Worm (Caenorhabditis elegans): Measurements from ENCODE around the gene Y42H9AR.2.

The Y42H9AR.2 gene

ce11 chrIV:8075516-8075915 lies 24.2 kb upstream of the Y42H9AR.2 start:
- TF ChIP-seq mls-2 (tag; optimal IDR thresholded peaks at IDR 0.05) (no peak), blmp-1 (tag; optimal IDR thresholded peaks at IDR 0.05) (no peak), elt-3 (tag; optimal IDR thresholded peaks at IDR 0.05) (no peak), pha-4 (tag; optimal IDR thresholded peaks at IDR 0.05) (no peak), ceh-43 (GFP tag; optimal IDR thresholded peaks at IDR 0.05) (no peak), ham-2 (GFP tag; optimal IDR thresholded peaks at IDR 0.05) (no peak), unc-62 (GFP tag; optimal IDR thresholded peaks at IDR 0.05) (no peak), nhr-28 (tag; optimal IDR thresholded peaks at IDR 0.05) (no peak), cnd-1 (tag; optimal IDR thresholded peaks at IDR 0.05) (no peak), ztf-11 (tag; optimal IDR thresholded peaks at IDR 0.05) (no peak), ceh-39 (tag; optimal IDR thresholded peaks at IDR 0.05) (no peak), zip-8 (tag; optimal IDR thresholded peaks at IDR 0.05) (no peak), unc-39 (tag; optimal IDR thresholded peaks at IDR 0.05) (no peak), drap-1 (GFP tag; optimal IDR thresholded peaks at IDR 0.05) (no peak), bed-3 (GFP tag; optimal IDR thresholded peaks at IDR 0.05) (no peak), ces-1 (GFP tag; optimal IDR thresholded peaks at IDR 0.05) (no peak), flh-1 (GFP tag; optimal IDR thresholded peaks at IDR 0.05) (no peak), sem-2 (GFP tag; optimal IDR thresholded peaks at IDR 0.05) (no peak)

ce11 chrIV:8076511-8076910 lies 23.2 kb upstream of the Y42H9AR.2 start:
- TF ChIP-seq blmp-1 (tag; optimal IDR thresholded peaks at IDR 0.05): no peak
- no peak for TF ChIP-seq elt-1 (tag; optimal IDR thresholded peaks at IDR 0.05; ENCODE audit: borderline replicate concordance, insufficient read depth)
- no peak for TF ChIP-seq cnd-1 (tag; optimal IDR thresholded peaks at IDR 0.05)
- no peak for TF ChIP-seq mep-1 (tag; optimal IDR thresholded peaks at IDR 0.05)
- TF ChIP-seq pha-4 (tag; optimal IDR thresholded peaks at IDR 0.05): no peak
- no peak for TF ChIP-seq tbx-8 (GFP tag; optimal IDR thresholded peaks at IDR 0.05)
- TF ChIP-seq ztf-11 (tag; optimal IDR thresholded peaks at IDR 0.05): no peak

ce11 chrIV:8080166-8080565 lies 19.5 kb upstream of the Y42H9AR.2 start:
- TF ChIP-seq mep-1 (tag; optimal IDR thresholded peaks at IDR 0.05) (no peak), elt-3 (tag; optimal IDR thresholded peaks at IDR 0.05) (no peak), mab-5 (tag; optimal IDR thresholded peaks at IDR 0.05) (no peak), drap-1 (GFP tag; optimal IDR thresholded peaks at IDR 0.05) (no peak), elt-1 (tag; optimal IDR thresholded peaks at IDR 0.05; ENCODE audit: borderline replicate concordance, insufficient read depth) (no peak), ces-1 (GFP tag; optimal IDR thresholded peaks at IDR 0.05) (no peak), blmp-1 (tag; optimal IDR thresholded peaks at IDR 0.05) (no peak), flh-1 (GFP tag; optimal IDR thresholded peaks at IDR 0.05) (no peak), lin-13 (tag; optimal IDR thresholded peaks at IDR 0.05) (no peak), unc-62 (GFP tag; optimal IDR thresholded peaks at IDR 0.05) (no peak), cnd-1 (tag; optimal IDR thresholded peaks at IDR 0.05) (no peak), pha-4 (tag; optimal IDR thresholded peaks at IDR 0.05) (no peak), nhr-12 (tag; optimal IDR thresholded peaks at IDR 0.05) (no peak), ceh-43 (GFP tag; optimal IDR thresholded peaks at IDR 0.05) (no peak), zip-8 (tag; optimal IDR thresholded peaks at IDR 0.05) (no peak)

ce11 chrIV:8080782-8081181 lies 18.9 kb upstream of the Y42H9AR.2 start:
- TF ChIP-seq blmp-1 (tag; optimal IDR thresholded peaks at IDR 0.05) (no peak), ces-1 (GFP tag; optimal IDR thresholded peaks at IDR 0.05) (peak; percentile 53)

DNA sequence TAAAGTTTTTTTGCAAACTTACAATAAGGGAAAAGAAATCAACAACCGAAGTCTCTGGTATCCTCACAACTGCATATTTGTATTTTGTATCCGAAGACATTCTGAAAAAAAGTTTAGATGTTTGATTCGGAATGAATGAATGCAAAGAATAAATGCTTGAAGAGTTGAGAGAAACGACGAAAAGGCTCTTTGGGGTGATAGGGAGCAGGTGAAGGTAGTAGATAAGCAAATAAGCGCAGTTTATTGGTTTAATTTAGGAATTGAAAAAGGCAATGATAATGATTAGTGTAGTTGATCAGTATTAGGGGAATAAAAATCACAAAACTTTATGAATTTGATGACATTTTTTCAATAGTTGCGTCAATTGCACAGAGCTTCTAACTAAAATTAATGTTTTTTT lies 13.1 kb upstream of the Y42H9AR.2 start, which contains the start of gene nsy-7:
Gene nsy-7, minus strand, starts transcription at position 101 of the 400 bp plus-strand sequence.
- TF ChIP-seq mls-2 (tag; optimal IDR thresholded peaks at IDR 0.05) (no peak), nhr-12 (tag; optimal IDR thresholded peaks at IDR 0.05) (no peak), mab-5 (tag; optimal IDR thresholded peaks at IDR 0.05) (no peak), ceh-39 (tag; optimal IDR thresholded peaks at IDR 0.05) (no peak), blmp-1 (tag; optimal IDR thresholded peaks at IDR 0.05) (no peak), cnd-1 (tag; optimal IDR thresholded peaks at IDR 0.05) (no peak), drap-1 (GFP tag; optimal IDR thresholded peaks at IDR 0.05) (no peak), sem-2 (GFP tag; optimal IDR thresholded peaks at IDR 0.05) (no peak)

DNA sequence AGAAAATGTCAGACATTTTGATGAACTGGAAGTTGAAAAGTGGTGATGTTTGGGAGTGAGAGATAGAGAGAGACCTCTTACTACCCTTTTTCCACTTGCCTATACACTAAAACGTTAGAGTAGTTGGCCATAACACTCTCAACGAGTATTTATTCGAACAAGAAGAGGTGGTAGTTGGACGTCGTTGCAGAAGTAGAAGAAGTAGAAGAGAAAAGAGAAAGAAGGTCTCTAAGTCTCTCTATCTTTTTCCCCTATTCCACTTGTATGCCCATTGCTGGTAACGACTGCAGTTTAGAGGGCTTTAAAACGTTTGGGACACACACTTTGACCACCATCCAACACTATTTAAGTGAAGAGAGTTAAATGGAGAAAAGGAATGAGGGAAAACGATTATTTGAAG lies 8.2 kb upstream of the Y42H9AR.2 start:
- no peak for TF ChIP-seq unc-120 (tag; optimal IDR thresholded peaks at IDR 0.05; ENCODE audit: poor library complexity, severe bottlenecking)
- TF ChIP-seq ces-1 (GFP tag; optimal IDR thresholded peaks at IDR 0.05): no peak
- TF ChIP-seq zip-8 (tag; optimal IDR thresholded peaks at IDR 0.05): no peak
- TF ChIP-seq nhr-12 (tag; optimal IDR thresholded peaks at IDR 0.05): no peak
- TF ChIP-seq unc-62 (GFP tag; optimal IDR thresholded peaks at IDR 0.05): no peak
- TF ChIP-seq ham-2 (GFP tag; optimal IDR thresholded peaks at IDR 0.05): no peak
- TF ChIP-seq ztf-11 (tag; optimal IDR thresholded peaks at IDR 0.05): no peak
- no peak for TF ChIP-seq cnd-1 (tag; optimal IDR thresholded peaks at IDR 0.05)
- TF ChIP-seq ceh-39 (tag; optimal IDR thresholded peaks at IDR 0.05): no peak

DNA sequence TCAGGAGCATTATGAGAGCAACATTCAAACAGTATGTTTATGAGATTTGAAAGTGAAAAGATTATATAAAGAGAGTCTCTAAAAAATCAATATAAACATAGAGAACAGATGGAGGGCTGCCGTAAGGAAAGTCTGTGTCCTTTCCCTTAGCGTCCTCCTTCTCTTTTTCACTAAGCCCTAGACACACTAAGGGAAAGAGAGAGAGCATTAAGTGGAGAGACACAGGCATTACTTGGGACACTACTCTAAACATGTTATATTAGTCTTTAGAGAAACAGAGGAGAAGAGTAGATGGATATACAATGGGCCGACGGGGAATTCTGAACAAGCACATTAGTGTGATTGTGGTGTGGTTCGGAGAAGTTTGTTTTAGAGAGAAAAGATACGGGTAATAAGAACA lies 3.3 kb upstream of the Y42H9AR.2 start:
- peak; percentile 75 for TF ChIP-seq ces-1 (GFP tag; optimal IDR thresholded peaks at IDR 0.05)
- no peak for TF ChIP-seq nhr-76 (tag; optimal IDR thresholded peaks at IDR 0.05)

Data from whole organism, mixed stage, embryonic.